Worm (Caenorhabditis elegans) whole organism, L4/young adult: ENCODE data around the gene C48B4.6.

Source experiments
- W03F9.2 ChIP-seq: fragments of 150-350 bp; optimal IDR thresholded peaks from 2 replicates; lab custom pipeline; 2014; ENCODE audit warnings: missing biosample characterization, missing genetic modification characterization
- dao-5 ChIP-seq: sonication (generic microtip); optimal IDR thresholded peaks from 2 replicates; lab custom pipeline; 2016; ENCODE audit warnings: missing genotype, missing genetic modification characterization, moderate library complexity, missing compliant biosample characterization
- him-1 ChIP-seq: sonication (generic microtip); optimal IDR thresholded peaks from 2 replicates; lab custom pipeline; 2016; ENCODE audit warnings: missing genotype, missing genetic modification reagents, missing genetic modification characterization, missing compliant biosample characterization

Gene C48B4.6

ce11 chrIII:9558463-9558862 lies at the start of gene C48B4.6:
C48B4.6 (minus strand) TSS chrIII:9558563.
- TF ChIP-seq him-1 (tag; lab: Kevin White, UChicago) (no peak), dao-5 (tag; lab: Kevin White, UChicago) (no peak), W03F9.2 (tag; lab: Kevin White, UChicago) (no peak)

- no peak for TF ChIP-seq W03F9.2 (tag; lab: Kevin White, UChicago)
- TF ChIP-seq dao-5 (tag; lab: Kevin White, UChicago): no peak
Observed at ce11 chrIII:9600645-9601044, 42.3 kb upstream of the C48B4.6 start, which contains the start of gene F58A4.2. F58A4.2 (minus strand) TSS chrIII:9600745.

- no peak for TF ChIP-seq W03F9.2 (tag; lab: Kevin White, UChicago)
- TF ChIP-seq him-1 (tag; lab: Kevin White, UChicago): no peak
- no peak for TF ChIP-seq dao-5 (tag; lab: Kevin White, UChicago)
Observed at ce11 chrIII:9598168-9598567, 39.8 kb upstream of the C48B4.6 start, which contains the start of gene F58A4.1. F58A4.1 (plus strand) TSS chrIII:9598468.

- TF ChIP-seq him-1 (tag; lab: Kevin White, UChicago): no peak
- no peak for TF ChIP-seq dao-5 (tag; lab: Kevin White, UChicago)
- TF ChIP-seq W03F9.2 (tag; lab: Kevin White, UChicago): no peak
Observed at ce11 chrIII:9597044-9597443, 38.7 kb upstream of the C48B4.6 start, which contains the start of gene C48B4.12. C48B4.12 (plus strand) TSS chrIII:9597344.

- TF ChIP-seq dao-5 (tag; lab: Kevin White, UChicago): no peak
- TF ChIP-seq him-1 (tag; lab: Kevin White, UChicago): no peak
- no peak for TF ChIP-seq W03F9.2 (tag; lab: Kevin White, UChicago)
Observed at ce11 chrIII:9595563-9595962, 37.2 kb upstream of the C48B4.6 start, which contains the start of gene rom-2. rom-2 (minus strand) TSS chrIII:9595663.

- no peak for TF ChIP-seq W03F9.2 (tag; lab: Kevin White, UChicago)
- TF ChIP-seq dao-5 (tag; lab: Kevin White, UChicago): no peak
- no peak for TF ChIP-seq him-1 (tag; lab: Kevin White, UChicago)
Observed at ce11 chrIII:9592118-9592517, 33.8 kb upstream of the C48B4.6 start, which contains the start of gene acox-1.5. acox-1.5 (minus strand) TSS chrIII:9592192.

- TF ChIP-seq W03F9.2 (tag; lab: Kevin White, UChicago): no peak
- no peak for TF ChIP-seq dao-5 (tag; lab: Kevin White, UChicago)
- TF ChIP-seq him-1 (tag; lab: Kevin White, UChicago): no peak
Observed at ce11 chrIII:9590212-9590611, 31.8 kb upstream of the C48B4.6 start.

- TF ChIP-seq him-1 (tag; lab: Kevin White, UChicago) (no peak), dao-5 (tag; lab: Kevin White, UChicago) (no peak), W03F9.2 (tag; lab: Kevin White, UChicago) (no peak)
Observed at ce11 chrIII:9585314-9585713, 27.0 kb upstream of the C48B4.6 start.

ce11 chrIII:9583224-9583623 lies 24.9 kb upstream of the C48B4.6 start:
- no peak for TF ChIP-seq dao-5 (tag; lab: Kevin White, UChicago)
- no peak for TF ChIP-seq him-1 (tag; lab: Kevin White, UChicago)
- TF ChIP-seq W03F9.2 (tag; lab: Kevin White, UChicago): no peak

- TF ChIP-seq him-1 (tag; lab: Kevin White, UChicago) (no peak), W03F9.2 (tag; lab: Kevin White, UChicago) (no peak), dao-5 (tag; lab: Kevin White, UChicago) (no peak)
Observed at ce11 chrIII:9582240-9582639, 23.9 kb upstream of the C48B4.6 start, which contains the start of gene C48B4.3. C48B4.3 (minus strand) TSS chrIII:9582388.

- TF ChIP-seq him-1 (tag; lab: Kevin White, UChicago) (no peak), dao-5 (tag; lab: Kevin White, UChicago) (no peak), W03F9.2 (tag; lab: Kevin White, UChicago) (no peak)
Observed at ce11 chrIII:9580039-9580891, 21.9 kb upstream of the C48B4.6 start, which contains the start of gene ced-7. ced-7 (minus strand) TSS chrIII:9580089.

ce11 chrIII:9570869-9571268 lies 12.5 kb upstream of the C48B4.6 start:
- no peak for TF ChIP-seq dao-5 (tag; lab: Kevin White, UChicago)
- TF ChIP-seq him-1 (tag; lab: Kevin White, UChicago): no peak
- no peak for TF ChIP-seq W03F9.2 (tag; lab: Kevin White, UChicago)

ce11 chrIII:9568451-9568850 lies 10.1 kb upstream of the C48B4.6 start, which contains the start of gene C48B4.13:
C48B4.13 (plus strand) TSS chrIII:9568751.
- TF ChIP-seq W03F9.2 (tag; lab: Kevin White, UChicago) (no peak), dao-5 (tag; lab: Kevin White, UChicago) (no peak), him-1 (tag; lab: Kevin White, UChicago) (no peak)
